Worm (Caenorhabditis elegans): ENCODE data around the gene C05G5.1.

DNA sequence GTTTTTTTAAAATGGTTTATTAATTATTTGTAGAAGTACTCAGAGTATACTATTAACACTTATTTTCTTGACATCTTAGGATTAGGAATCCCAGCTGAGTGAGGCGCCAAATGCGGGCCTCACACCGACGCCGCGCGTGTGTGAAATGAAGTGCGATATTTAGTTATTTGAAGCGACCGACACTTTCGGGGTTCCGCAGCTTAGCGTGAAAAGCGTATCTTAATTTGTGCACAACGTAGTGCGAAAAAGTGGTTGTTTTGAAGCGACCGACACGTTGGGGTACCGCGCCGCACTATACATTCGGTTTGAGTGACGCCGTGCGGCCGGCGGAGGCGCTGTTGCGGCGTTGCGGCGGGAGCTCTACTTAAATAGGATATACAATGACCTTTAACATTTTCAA is 35.0 kb downstream of the C05G5.1 start:
- TF ChIP-seq elt-3 (tag; optimal IDR thresholded peaks at IDR 0.05) (no peak), pqm-1 (tag; optimal IDR thresholded peaks at IDR 0.05) (no peak), dpl-1 (GFP tag; optimal IDR thresholded peaks at IDR 0.05) (no peak), alr-1 (tag; optimal IDR thresholded peaks at IDR 0.05; ENCODE audit: borderline replicate concordance) (no peak)

Data from whole organism, L1 larva.